Worm (Caenorhabditis elegans) whole organism, late embryonic: ENCODE measurements around the gene F49C5.16.

Experiments
- ceh-9 ChIP-seq: sonication (generic microtip); optimal IDR thresholded peaks from 2 replicates; lab custom pipeline; 2016; ENCODE audit warnings: mild to moderate bottlenecking, missing genetic modification characterization, inconsistent platforms, missing compliant biosample characterization
- pag-3 ChIP-seq: sonication (generic microtip); optimal IDR thresholded peaks from 2 replicates; lab custom pipeline; 2016; ENCODE audit warnings: missing compliant biosample characterization, missing genetic modification characterization, borderline replicate concordance
- pha-4 ChIP-seq: fragments of 150-350 bp; optimal IDR thresholded peaks from 2 replicates; lab custom pipeline; 2018; ENCODE audit warnings: missing biosample characterization, missing genetic modification reagents, missing genetic modification characterization
- pqm-1 ChIP-seq: sonication (generic microtip); optimal IDR thresholded peaks from 2 replicates; lab custom pipeline; 2016; ENCODE audit warnings: missing genetic modification characterization, missing compliant biosample characterization

ce11 chrII:12555579-12555978, 7.9 kb downstream of the F49C5.16 start, which contains the start of gene F49C5.11:
- TF ChIP-seq pha-4 (no peak), ceh-9 (no peak), pag-3 (tag; lab: Kevin White, UChicago) (no peak), pqm-1 (tag; lab: Kevin White, UChicago) (no peak)
